Fruit fly (Drosophila melanogaster): ENCODE results near the gene Ccdc85.

The Ccdc85 gene

DNA sequence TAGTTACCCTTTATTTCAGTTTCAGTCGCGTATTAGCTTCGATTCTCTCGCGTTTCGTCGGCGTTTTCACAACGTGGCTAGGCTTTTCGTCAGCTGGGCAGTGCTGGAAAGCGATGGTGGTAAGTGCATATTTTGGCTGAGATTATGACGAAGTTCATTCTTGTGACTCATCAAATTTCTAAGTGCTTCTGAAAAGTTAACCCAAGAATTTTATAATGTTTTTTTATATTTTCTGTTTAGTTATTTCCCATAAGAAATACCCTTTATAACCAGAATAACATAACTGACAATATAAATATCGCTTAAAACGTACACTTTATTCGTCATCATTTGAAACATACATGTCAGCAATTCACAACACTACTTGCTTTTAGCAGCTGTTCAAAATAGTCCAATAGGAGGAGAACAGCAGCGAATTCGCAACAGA is 38.1 kb downstream of the Ccdc85 start, which contains the start of the genes CG17260 and SerRS (continued):
- TF ChIP-seq fd64A (GFP tag; optimal IDR thresholded peaks at IDR 0.05), result no peak
- TF ChIP-seq tll (GFP tag; optimal IDR thresholded peaks at IDR 0.05), result peak; percentile 34 to 49
- TF ChIP-seq Kr (GFP tag; optimal IDR thresholded peaks at IDR 0.05), result no peak
- no peak for TF ChIP-seq CG11696 (GFP tag; IDR thresholded peaks at IDR 0.05)
- no peak for TF ChIP-seq usp (GFP tag; optimal IDR thresholded peaks at IDR 0.05)
- TF ChIP-seq CG43689 (GFP tag; IDR thresholded peaks at IDR 0.05), result peak; percentile 77
- peak; percentile 95 for TF ChIP-seq Fer3 (tag; optimal IDR thresholded peaks at IDR 0.05)
- peak; percentile 93 for TF ChIP-seq CG4617 (GFP tag; optimal IDR thresholded peaks at IDR 0.05; ENCODE audit: borderline replicate concordance)
- TF ChIP-seq Oli (tag; optimal IDR thresholded peaks at IDR 0.05), result peak; percentile 90
- peak; percentile 72 for TF ChIP-seq CrebB (tag; optimal IDR thresholded peaks at IDR 0.05)
- TF ChIP-seq zfh1 (GFP tag; IDR thresholded peaks at IDR 0.05), result peak; percentile 91
- peak; percentile 90 for TF ChIP-seq CG8924 (tag; optimal IDR thresholded peaks at IDR 0.05)
- TF ChIP-seq fru (optimal IDR thresholded peaks at IDR 0.05), result no peak
- TF ChIP-seq Eip74EF (GFP tag; optimal IDR thresholded peaks at IDR 0.05), result no peak
- TF ChIP-seq CG7786 (GFP tag; optimal IDR thresholded peaks at IDR 0.05), result peak; percentile 94
- peak; percentile 63 for TF ChIP-seq p53 (GFP tag; optimal IDR thresholded peaks at IDR 0.05)
- peak; percentile 91 for TF ChIP-seq CG14014 (GFP tag; IDR thresholded peaks at IDR 0.05)
- no peak for TF ChIP-seq CG2129 (GFP tag; IDR thresholded peaks at IDR 0.05; ENCODE audit: partially characterized antibody)
- no peak for TF ChIP-seq Tbp (GFP tag; optimal IDR thresholded peaks at IDR 0.05)
- peak; percentile 86 for TF ChIP-seq CG9727 (GFP tag; optimal IDR thresholded peaks at IDR 0.05)
- peak; percentile 89 for TF ChIP-seq CG3281 (GFP tag; optimal IDR thresholded peaks at IDR 0.05)
- TF ChIP-seq Dip3 (GFP tag; optimal IDR thresholded peaks at IDR 0.05), result peak; percentile 97
- peak; percentile 92 for TF ChIP-seq CG8944 (GFP tag; optimal IDR thresholded peaks at IDR 0.05)
- TF ChIP-seq Hr78 (GFP tag; optimal IDR thresholded peaks at IDR 0.05), result no peak
- peak; percentile 82 for TF ChIP-seq ap (GFP tag; IDR thresholded peaks at IDR 0.05)
- peak; percentile 92 for TF ChIP-seq sug (tag; optimal IDR thresholded peaks at IDR 0.05)
- TF ChIP-seq CG15696 (tag; optimal IDR thresholded peaks at IDR 0.05), result peak; percentile 85
- no peak for TF ChIP-seq gsb-n (tag; optimal IDR thresholded peaks at IDR 0.05)
- TF ChIP-seq CG5180 (GFP tag; optimal IDR thresholded peaks at IDR 0.05), result no peak

DNA sequence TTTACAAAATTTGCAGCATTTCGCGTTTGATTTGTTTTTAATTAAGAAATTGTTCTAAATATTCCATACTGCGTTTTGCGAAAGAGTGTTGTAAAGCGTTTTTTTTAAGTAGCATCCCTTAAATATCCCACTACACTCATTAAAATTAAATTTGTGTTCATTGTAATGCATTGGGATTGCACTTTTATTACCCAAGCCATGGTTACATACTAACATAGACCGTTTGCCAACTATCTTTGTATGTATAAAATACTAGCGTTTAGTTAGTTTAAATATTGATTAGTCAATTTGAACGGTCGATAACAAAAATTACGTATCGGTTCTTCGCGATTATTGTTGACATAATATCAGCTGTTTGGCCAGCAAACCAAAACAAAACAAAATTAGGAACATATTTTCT is 40.7 kb downstream of the Ccdc85 start, which contains the start of the genes cnir and CG17221:
Gene cnir, minus strand, starts transcription at position 39 of the 400 bp plus-strand sequence.
Gene CG17221, plus strand, starts transcription at position 203 of the 400 bp plus-strand sequence.
- TF ChIP-seq Nf-YA (GFP tag; IDR thresholded peaks at IDR 0.05) (no peak), wdn (GFP tag; IDR thresholded peaks at IDR 0.05) (no peak), tin (GFP tag; optimal IDR thresholded peaks at IDR 0.05) (peak; percentile 67), rib (GFP tag; IDR thresholded peaks at IDR 0.05) (no peak), CG17802 (tag; optimal IDR thresholded peaks at IDR 0.05) (peak; percentile 26), Nf-YC (tag; optimal IDR thresholded peaks at IDR 0.05) (peak; percentile 54), bab2 (GFP tag; optimal IDR thresholded peaks at IDR 0.05) (peak; percentile 70), prd (optimal IDR thresholded peaks at IDR 0.05) (no peak), prd (GFP tag; IDR thresholded peaks at IDR 0.05) (peak; percentile 49; the same call in 1 of the 3 replicates), bbx (GFP tag; IDR thresholded peaks at IDR 0.05; ENCODE audit: partially characterized antibody) (no peak), pros (GFP tag; optimal IDR thresholded peaks at IDR 0.05) (no peak), CG7271 (tag; optimal IDR thresholded peaks at IDR 0.05) (no peak), CG7357 (GFP tag; IDR thresholded peaks at IDR 0.05) (no peak), CG6854 (GFP tag; optimal IDR thresholded peaks at IDR 0.05) (no peak), Hmx (GFP tag; optimal IDR thresholded peaks at IDR 0.05) (peak; percentile 52), CG15479 (GFP tag; optimal IDR thresholded peaks at IDR 0.05) (no peak), her (GFP tag; optimal IDR thresholded peaks at IDR 0.05) (peak; percentile 66), tap (tag; optimal IDR thresholded peaks at IDR 0.05) (peak; percentile 10), emc (GFP tag; optimal IDR thresholded peaks at IDR 0.05) (peak; percentile 8), Hr3 (GFP tag; optimal IDR thresholded peaks at IDR 0.05) (peak; percentile 44), CrebB (tag; optimal IDR thresholded peaks at IDR 0.05) (peak; percentile 34), CG6791 (GFP tag; IDR thresholded peaks at IDR 0.05; ENCODE audit: partially characterized antibody) (no peak), CG10543 (GFP tag; optimal IDR thresholded peaks at IDR 0.05) (peak; percentile 71), CG10321 (GFP tag; IDR thresholded peaks at IDR 0.05) (no peak)

All from whole organism, embryonic.